Fruit fly (Drosophila melanogaster) whole organism, embryonic: Measurements from ENCODE around the gene Ilp4.
A peak's percentile ranks its signal among the peaks of the same experiment; 100 is the strongest.

Source experiments
- Ada2b ChIP-seq: fragments of 200-800 bp; sonication (Bioruptor generic); IDR thresholded peaks from 2 replicates; pipeline ENCODE4 v1.3.6; 2022; ENCODE audit warnings: missing biosample characterization, missing genetic modification characterization
- Awh ChIP-seq: fragments of 200-800 bp; sonication (Bioruptor generic); IDR thresholded peaks from 2 replicates; pipeline ENCODE4, ENCODE4 v1.3.6; 2022; ENCODE audit warnings: missing biosample characterization, missing genetic modification characterization
- CG10147 ChIP-seq: fragments of 200-800 bp; sonication (Bioruptor generic); optimal IDR thresholded peaks from 2 replicates; lab custom pipeline; 2019; ENCODE audit warnings: missing biosample characterization, mild to moderate bottlenecking, missing genetic modification characterization, moderate library complexity
- CG10274 ChIP-seq: fragments of 200-800 bp; sonication (Bioruptor generic); optimal IDR thresholded peaks from 3 replicates; lab custom pipeline; 2017; ENCODE audit warnings: missing biosample characterization, mild to moderate bottlenecking, missing genetic modification characterization
- CG11504 ChIP-seq: fragments of 200-800 bp; sonication (Bioruptor generic); optimal IDR thresholded peaks from 3 replicates; lab custom pipeline; 2019; ENCODE audit warnings: missing biosample characterization, mild to moderate bottlenecking, missing genetic modification characterization, moderate library complexity
- CG12299 ChIP-seq: fragments of 200-800 bp; sonication (Bioruptor generic); optimal IDR thresholded peaks from 2 replicates; lab custom pipeline; 2018; ENCODE audit warnings: missing biosample characterization, mild to moderate bottlenecking, missing genetic modification characterization
- CG12769 ChIP-seq: fragments of 200-800 bp; sonication (Bioruptor generic); optimal IDR thresholded peaks from 2 replicates; lab custom pipeline; 2019; ENCODE audit warnings: missing biosample characterization, mild to moderate bottlenecking, missing genetic modification characterization, moderate library complexity
- CG15269 ChIP-seq: fragments of 200-800 bp; sonication (Bioruptor generic); optimal IDR thresholded peaks from 2 replicates; lab custom pipeline; 2018; ENCODE audit warnings: missing biosample characterization, mild to moderate bottlenecking, missing genetic modification characterization, moderate library complexity
- CG17361 ChIP-seq: fragments of 200-800 bp; sonication (Bioruptor generic); IDR thresholded peaks from 3 replicates; pipeline ENCODE4 v1.3.6; 2022; ENCODE audit warnings: missing biosample characterization, missing genetic modification characterization
- CG17802 ChIP-seq: fragments of 200-800 bp; sonication (Bioruptor generic); optimal IDR thresholded peaks from 2 replicates; lab custom pipeline; 2018; ENCODE audit warnings: missing biosample characterization, mild to moderate bottlenecking, missing genetic modification characterization, moderate library complexity
- CG1792 ChIP-seq: fragments of 200-800 bp; sonication (Bioruptor generic); optimal IDR thresholded peaks from 2 replicates; lab custom pipeline; 2016; ENCODE audit warnings: missing biosample characterization, missing genetic modification characterization
- CG2712 ChIP-seq: fragments of 200-800 bp; optimal IDR thresholded peaks from 3 replicates; lab custom pipeline; 2019; ENCODE audit warnings: missing biosample characterization, mild to moderate bottlenecking, missing genetic modification characterization, moderate library complexity
- CG31365 ChIP-seq: fragments of 200-800 bp; sonication (Bioruptor generic); optimal IDR thresholded peaks from 2 replicates; lab custom pipeline; 2018; ENCODE audit warnings: missing biosample characterization, mild to moderate bottlenecking, missing genetic modification characterization
- CG31388 ChIP-seq: fragments of 200-800 bp; sonication (Bioruptor generic); optimal IDR thresholded peaks from 2 replicates; lab custom pipeline; 2016; ENCODE audit warnings: missing biosample characterization, missing genetic modification characterization
- CG32772 ChIP-seq: fragments of 200-800 bp; sonication (Bioruptor generic); IDR thresholded peaks from 2 replicates; pipeline ENCODE4 v1.3.6; 2022; ENCODE audit warnings: missing biosample characterization, missing genetic modification characterization
- CG33557 ChIP-seq: fragments of 200-800 bp; sonication (Bioruptor generic); optimal IDR thresholded peaks from 2 replicates; lab custom pipeline; 2019; ENCODE audit warnings: missing biosample characterization, mild to moderate bottlenecking, missing genetic modification characterization, moderate library complexity
- CG34422 ChIP-seq: fragments of 200-800 bp; sonication (Bioruptor generic); IDR thresholded peaks from 3 replicates; pipeline ENCODE4 v1.3.6; 2022; ENCODE audit warnings: missing biosample characterization, missing genetic modification characterization
- CG4617 ChIP-seq: fragments of 200-800 bp; sonication (Bioruptor generic); optimal IDR thresholded peaks from 3 replicates; lab custom pipeline; 2016; ENCODE audit warnings: missing biosample characterization, missing genetic modification characterization, borderline replicate concordance
- CG6689 ChIP-seq: fragments of 200-800 bp; sonication (Bioruptor generic); IDR thresholded peaks from 2 replicates; pipeline ENCODE4 v1.3.6; 2022; ENCODE audit warnings: missing biosample characterization, missing genetic modification characterization
- CG6791 ChIP-seq: fragments of 200-800 bp; sonication (Bioruptor generic); IDR thresholded peaks from 3 replicates; pipeline ENCODE4 v1.3.6; 2022; ENCODE audit warnings: missing biosample characterization, missing genetic modification characterization; ENCODE audit not compliant: partially characterized antibody
- CG9215 ChIP-seq: fragments of 200-800 bp; sonication (Bioruptor generic); IDR thresholded peaks from 2 replicates; pipeline ENCODE4 v1.3.6; 2022; ENCODE audit warnings: missing biosample characterization, missing genetic modification characterization
- CoRest ChIP-seq: fragments of 200-800 bp; sonication (Bioruptor generic); optimal IDR thresholded peaks from 3 replicates; lab custom pipeline; 2018; ENCODE audit warnings: missing biosample characterization, mild to moderate bottlenecking, missing genetic modification characterization, moderate library complexity
- E2f1 ChIP-seq: fragments of 200-800 bp; sonication (Bioruptor generic); IDR thresholded peaks from 2 replicates; pipeline ENCODE4 v1.3.6; 2022; ENCODE audit warnings: missing biosample characterization, missing genetic modification characterization
- NC2α ChIP-seq: fragments of 200-800 bp; sonication (Bioruptor generic); optimal IDR thresholded peaks from 2 replicates; lab custom pipeline; 2016; ENCODE audit warnings: missing biosample characterization, missing genetic modification characterization
- Nf-YC ChIP-seq: fragments of 200-800 bp; optimal IDR thresholded peaks from 3 replicates; lab custom pipeline; 2019; ENCODE audit warnings: missing biosample characterization, mild to moderate bottlenecking, missing genetic modification characterization, moderate library complexity
- Optix ChIP-seq: fragments of 200-800 bp; sonication (Bioruptor generic); IDR thresholded peaks from 3 replicates; pipeline ENCODE4 v1.3.6; 2022; ENCODE audit warnings: missing biosample characterization, missing genetic modification characterization
- Sry-δ ChIP-seq: fragments of 200-800 bp; sonication (Bioruptor generic); optimal IDR thresholded peaks from 2 replicates; lab custom pipeline; 2016; ENCODE audit warnings: missing biosample characterization, missing genetic modification characterization
- TFAM ChIP-seq: fragments of 200-800 bp; sonication (Bioruptor generic); optimal IDR thresholded peaks from 2 replicates; lab custom pipeline; 2017; ENCODE audit warnings: missing biosample characterization, missing genetic modification characterization, inconsistent platforms
- ase ChIP-seq: fragments of 200-800 bp; sonication (Bioruptor generic); IDR thresholded peaks from 3 replicates; pipeline ENCODE4 v1.3.6; 2022; ENCODE audit warnings: missing biosample characterization, missing genetic modification characterization
- ash1 ChIP-seq: fragments of 200-800 bp; sonication (Bioruptor generic); optimal IDR thresholded peaks from 2 replicates; lab custom pipeline; 2018; ENCODE audit warnings: missing biosample characterization, mild to moderate bottlenecking, missing genetic modification characterization
- bcd ChIP-seq: fragments of 200-800 bp; sonication (Bioruptor generic); optimal IDR thresholded peaks from 2 replicates; lab custom pipeline; 2017; ENCODE audit warnings: missing biosample characterization, mild to moderate bottlenecking, missing genetic modification characterization
- btn ChIP-seq: fragments of 200-800 bp; sonication (Bioruptor generic); optimal IDR thresholded peaks from 2 replicates; lab custom pipeline; 2016; ENCODE audit warnings: missing biosample characterization, missing genetic modification characterization
- cas ChIP-seq: fragments of 200-800 bp; sonication (Bioruptor generic); IDR thresholded peaks from 2 replicates; pipeline ENCODE4 v1.3.6; 2022; ENCODE audit warnings: missing biosample characterization, missing genetic modification characterization
- emc ChIP-seq: fragments of 200-800 bp; sonication (Bioruptor generic); optimal IDR thresholded peaks from 2 replicates; lab custom pipeline; 2016; ENCODE audit warnings: missing biosample characterization, missing genetic modification characterization
- gt ChIP-seq: fragments of 200-800 bp; sonication (Bioruptor generic); IDR thresholded peaks from 2 replicates; pipeline ENCODE4 v1.3.6; 2022; ENCODE audit warnings: missing biosample characterization, missing genetic modification characterization
- her ChIP-seq: fragments of 200-800 bp; sonication (Bioruptor generic); optimal IDR thresholded peaks from 2 replicates; lab custom pipeline; 2016; ENCODE audit warnings: missing biosample characterization, missing genetic modification characterization
- hkb ChIP-seq, 2 experiments: fragments of 200-800 bp in 1 of 2; fragments of >200 bp in 1 of 2; sonication (Bioruptor generic) in 1 of 2; IDR thresholded peaks in 1 of 2; optimal IDR thresholded peaks in 1 of 2; 2 replicates each; pipeline versions ENCODE4 v1.3.6 to Lab custom; 2017 to 2022; ENCODE audit warnings: missing biosample characterization in 1 of 2, missing genetic modification characterization in 1 of 2
- inv ChIP-seq: fragments of 200-800 bp; sonication (Bioruptor generic); IDR thresholded peaks from 2 replicates; pipeline ENCODE4 v1.3.6; 2022; ENCODE audit warnings: missing biosample characterization, missing genetic modification characterization; ENCODE audit not compliant: partially characterized antibody
- lmd ChIP-seq: fragments of 200-800 bp; sonication (Bioruptor generic); IDR thresholded peaks from 2 replicates; pipeline ENCODE4 v1.3.6; 2022; ENCODE audit warnings: missing biosample characterization, missing genetic modification characterization
- lov ChIP-seq, 2 experiments: fragments of 200-800 bp in 1 of 2; fragments of >200 bp in 1 of 2; sonication (Bioruptor generic) in 1 of 2; IDR thresholded peaks in 1 of 2; optimal IDR thresholded peaks in 1 of 2; 2 replicates in 1 of 2; 3 replicates in 1 of 2; pipeline versions ENCODE4 v1.3.6 to Lab custom; 2017 to 2022; ENCODE audit warnings: missing biosample characterization in 1 of 2, missing genetic modification characterization in 1 of 2
- nmo ChIP-seq: fragments of 200-800 bp; sonication (Bioruptor generic); optimal IDR thresholded peaks from 2 replicates; lab custom pipeline; 2018; ENCODE audit warnings: missing biosample characterization, mild to moderate bottlenecking, missing genetic modification characterization, moderate library complexity
- prd ChIP-seq, 3 experiments: fragments of >200 bp in 2 of 3; fragments of 200-800 bp in 1 of 3; sonication (Bioruptor generic) in 1 of 3; optimal IDR thresholded peaks in 2 of 3; IDR thresholded peaks in 1 of 3; 2 replicates in 2 of 3; 3 replicates in 1 of 3; pipeline versions ENCODE4 v1.3.6 to Lab custom; 2017 to 2022; ENCODE audit warnings: missing biosample characterization in 1 of 3, missing genetic modification characterization in 1 of 3
- schlank ChIP-seq: fragments of 200-800 bp; sonication (Bioruptor generic); optimal IDR thresholded peaks from 2 replicates; lab custom pipeline; 2018; ENCODE audit warnings: missing biosample characterization, mild to moderate bottlenecking, missing genetic modification characterization
- slp2 ChIP-seq: fragments of 200-800 bp; sonication (Bioruptor generic); optimal IDR thresholded peaks from 2 replicates; lab custom pipeline; 2016; ENCODE audit warnings: missing biosample characterization, missing genetic modification characterization
- ssp ChIP-seq: fragments of 200-800 bp; sonication (Bioruptor generic); IDR thresholded peaks from 2 replicates; pipeline ENCODE4 v1.3.6; 2022; ENCODE audit warnings: missing biosample characterization, missing genetic modification characterization
- tin ChIP-seq: fragments of 200-800 bp; sonication (Bioruptor generic); optimal IDR thresholded peaks from 3 replicates; lab custom pipeline; 2016; ENCODE audit warnings: missing biosample characterization, missing genetic modification characterization
- wdn ChIP-seq: fragments of 200-800 bp; sonication (Bioruptor generic); IDR thresholded peaks from 2 replicates; pipeline ENCODE4 v1.3.6; 2022; ENCODE audit warnings: missing biosample characterization, missing genetic modification characterization
- wor ChIP-seq: fragments of 200-800 bp; sonication (Bioruptor generic); IDR thresholded peaks from 2 replicates; pipeline ENCODE4 v1.3.6; 2022; ENCODE audit warnings: missing biosample characterization, missing genetic modification characterization

Ilp4 gene

DNA sequence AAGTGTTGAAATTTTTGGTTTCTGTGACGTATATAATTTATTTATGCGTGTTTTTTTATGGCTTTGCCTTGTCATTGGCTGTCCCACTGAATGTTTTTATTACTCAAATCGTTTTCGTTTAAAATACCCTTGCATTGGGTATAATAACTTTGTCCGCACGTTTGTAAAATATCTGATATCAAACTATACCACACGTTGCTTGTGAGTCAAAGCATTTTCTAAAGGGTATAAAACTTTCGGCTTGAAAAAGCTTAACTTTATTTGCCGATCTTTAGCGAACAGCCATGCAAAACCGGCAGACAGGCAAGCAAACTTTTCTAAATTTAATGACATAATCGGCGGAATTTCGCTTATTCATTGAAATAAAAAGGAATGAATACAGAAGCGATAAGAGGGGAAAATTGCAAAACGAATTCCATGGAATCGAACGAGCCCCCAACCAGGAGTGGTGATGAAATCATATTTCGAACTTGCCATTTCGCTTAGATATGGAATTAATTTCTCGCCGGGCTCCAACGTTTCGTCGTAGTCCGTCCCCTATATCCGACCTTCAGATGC, 43.4 kb upstream of the Ilp4 start (continued):
- TF ChIP-seq CG6791 (GFP tag; lab: Robert Waterston, UW) (no peak), Sry-δ (peak; percentile 2), emc (no peak), tin (GFP tag; lab: Kevin White, UChicago) (peak; percentile 33), ash1 (GFP tag; lab: Kevin White, UChicago) (no peak), CG2712 (tag; lab: Kevin White, UChicago) (peak; percentile 28), CG15269 (tag; lab: Kevin White, UChicago) (peak; percentile 74), Ada2b (GFP tag; lab: Robert Waterston, UW) (peak; percentile 53), CG34422 (GFP tag; lab: Robert Waterston, UW) (no peak), gt (GFP tag; lab: Robert Waterston, UW) (0 out of 2 replicates have a peak, but pooled peaks have one; percentile 8), CG31365 (tag; lab: Kevin White, UChicago) (no peak), btn (GFP tag; lab: Kevin White, UChicago) (no peak), her (GFP tag; lab: Kevin White, UChicago) (peak; percentile 21), CG9215 (peak; percentile 22; the same call in 1 of the 2 replicates), TFAM (no peak), CG33557 (GFP tag; lab: Kevin White, UChicago) (no peak), CG6689 (GFP tag; lab: Robert Waterston, UW) (0 out of 2 replicates have a peak, but pooled peaks have one; percentile 22), lov (optimal IDR thresholded peaks at IDR 0.05; lab: Kevin White, UChicago) (no peak), lov (GFP tag; IDR thresholded peaks at IDR 0.05; lab: Robert Waterston, UW) (no peak), CG12769 (tag; lab: Kevin White, UChicago) (peak; percentile 79), ssp (GFP tag; lab: Robert Waterston, UW) (no peak), NC2α (GFP tag; lab: Kevin White, UChicago) (no peak), E2f1 (GFP tag; lab: Robert Waterston, UW) (no peak), CG17802 (tag; lab: Kevin White, UChicago) (no peak), hkb (optimal IDR thresholded peaks at IDR 0.05; lab: Kevin White, UChicago) (no peak), hkb (GFP tag; IDR thresholded peaks at IDR 0.05; lab: Robert Waterston, UW) (peak; percentile 53; the same call in 1 of the 2 replicates), CG4617 (no peak), bcd (GFP tag; lab: Kevin White, UChicago) (peak; percentile 35), CG10147 (GFP tag; lab: Kevin White, UChicago) (peak; percentile 1), schlank (tag; lab: Kevin White, UChicago) (peak; percentile 46), CoRest (tag; lab: Kevin White, UChicago) (peak; percentile 57), lmd (GFP tag; lab: Robert Waterston, UW) (peak; percentile 59; the same call in 1 of the 2 replicates), CG12299 (tag; lab: Kevin White, UChicago) (no peak), inv (GFP tag; lab: Robert Waterston, UW) (no peak), CG11504 (peak; percentile 68), prd (optimal IDR thresholded peaks at IDR 0.05; lab: Kevin White, UChicago) (no peak), prd (GFP tag; IDR thresholded peaks at IDR 0.05; lab: Robert Waterston, UW) (peak; percentile 52; the same call in 1 of the 3 replicates), CG17361 (GFP tag; lab: Robert Waterston, UW) (peak; percentile 46; the same call in 1 of the 3 replicates), Optix (no peak), CG31388 (GFP tag; lab: Kevin White, UChicago) (no peak), nmo (GFP tag; lab: Kevin White, UChicago) (peak; percentile 23), CG1792 (GFP tag; lab: Kevin White, UChicago) (peak; percentile 10), ase (peak; percentile 42; the same call in 2 of the 3 replicates), slp2 (GFP tag; lab: Kevin White, UChicago) (peak; percentile 3), Nf-YC (peak; percentile 39), wdn (no peak), CG10274 (GFP tag; lab: Kevin White, UChicago) (peak; percentile 24), wor (GFP tag; lab: Robert Waterston, UW) (no peak), Awh (GFP tag; lab: Robert Waterston, UW) (0 out of 2 replicates have a peak, but pooled peaks have one; percentile 16), cas (GFP tag; lab: Robert Waterston, UW) (no peak), CG32772 (GFP tag; lab: Robert Waterston, UW) (0 out of 2 replicates have a peak, but pooled peaks have one; percentile 18)
